Fruit fly (Drosophila melanogaster) S2 (cell line): ENCODE data around the gene CG3546.

Experiments
- CG8478 ChIP-seq: fragments of >200 bp; optimal IDR thresholded peaks from 2 replicates; lab custom pipeline; 2018
- CTCF ChIP-seq, 2 experiments: fragments of >200 bp; optimal IDR thresholded peaks; 2 replicates each; lab custom pipeline; 2018

Gene CG3546

DNA sequence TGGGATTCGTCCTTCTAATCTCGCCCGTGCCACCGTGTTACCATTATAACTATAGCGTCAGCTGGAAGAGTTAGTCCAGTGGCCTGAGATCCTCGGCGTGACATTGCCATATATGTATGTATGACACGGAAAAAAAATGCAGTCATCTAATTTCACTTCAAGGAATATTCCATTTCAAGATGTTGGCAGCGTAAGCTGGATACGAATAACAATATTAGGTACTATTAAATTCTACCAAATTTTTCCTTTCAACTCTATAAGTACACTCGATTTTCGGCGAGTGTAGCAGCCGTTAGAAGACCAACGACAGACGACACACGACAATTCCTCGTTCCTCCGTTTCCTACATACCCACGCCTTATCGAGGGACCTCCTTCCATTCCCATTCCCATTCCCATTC, 7.1 kb downstream of the CG3546 start:
- TF ChIP-seq CG8478 (lab: Kevin White, UChicago) (no peak), CTCF (optimal IDR thresholded peaks at IDR 0.05; lab: Kevin White, UChicago) (no peak)

DNA sequence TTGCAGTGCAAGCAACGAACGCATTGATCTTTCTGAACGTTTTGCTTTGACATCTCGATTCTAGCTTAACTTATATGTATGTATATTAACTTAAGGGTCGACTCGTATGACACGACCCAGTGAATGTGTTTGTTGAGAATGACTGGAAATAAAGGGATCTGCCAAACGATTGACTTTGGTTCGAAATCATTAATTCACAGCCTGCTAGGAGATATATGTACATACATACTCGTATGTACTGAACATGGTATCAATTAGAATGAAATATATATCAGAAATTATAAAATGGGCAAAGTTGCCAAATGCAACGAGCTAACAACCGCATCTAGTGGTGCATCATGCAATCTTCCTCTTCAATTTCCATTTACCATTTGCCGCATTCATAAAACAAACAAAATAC, 14.0 kb downstream of the CG3546 start, which contains the start of gene CG12684:
Gene CG12684 (minus strand): TSS at position 101 of the 400 bp plus-strand sequence.
- TF ChIP-seq CG8478 (lab: Kevin White, UChicago), result no peak
- TF ChIP-seq CTCF (optimal IDR thresholded peaks at IDR 0.05; lab: Kevin White, UChicago), result no peak

dm6 chrX:4573971-4574370, 16.1 kb downstream of the CG3546 start:
- no peak for TF ChIP-seq CTCF (optimal IDR thresholded peaks at IDR 0.05; lab: Kevin White, UChicago)
- no peak for TF ChIP-seq CG8478 (lab: Kevin White, UChicago)

DNA sequence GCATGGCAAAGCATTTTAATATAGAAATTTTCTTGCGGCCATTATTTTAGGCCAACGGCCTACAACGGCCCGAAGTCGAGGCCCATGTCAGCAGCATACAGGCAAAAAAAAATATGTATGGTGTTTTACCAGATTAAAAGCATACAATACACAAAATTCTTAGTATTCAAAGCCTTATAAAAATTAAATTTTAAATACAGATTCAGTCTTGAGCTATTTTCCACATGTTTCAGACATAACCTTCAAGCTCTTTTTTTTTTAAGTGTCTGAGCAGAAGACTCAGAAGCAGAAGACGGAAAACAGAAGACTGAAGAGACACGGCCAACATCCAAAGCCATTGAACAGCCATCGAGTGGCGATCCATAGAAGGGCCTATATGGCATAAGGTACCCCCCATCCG, 23.9 kb downstream of the CG3546 start:
- no peak for TF ChIP-seq CG8478 (lab: Kevin White, UChicago)
- TF ChIP-seq CTCF (optimal IDR thresholded peaks at IDR 0.05; lab: Kevin White, UChicago), result no peak

DNA sequence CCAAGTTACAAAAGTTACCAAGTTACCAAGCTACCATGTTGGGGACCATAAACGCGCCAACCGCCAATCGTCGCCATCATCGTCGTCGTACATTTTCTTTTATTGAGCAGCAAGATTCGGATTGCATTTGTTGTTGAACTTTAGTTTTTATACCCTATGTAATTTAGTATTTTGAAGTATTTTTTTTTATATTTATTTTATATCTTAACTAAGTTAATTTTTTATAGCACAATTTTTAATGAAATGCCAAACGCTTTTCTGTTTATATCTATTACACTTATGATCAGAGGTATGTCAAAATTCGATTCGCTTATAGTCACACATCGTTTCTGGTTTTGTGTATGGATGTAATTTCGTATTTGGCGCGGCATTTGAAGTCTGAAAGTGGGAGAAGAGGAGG, 24.6 kb downstream of the CG3546 start:
- no peak for TF ChIP-seq CG8478 (lab: Kevin White, UChicago)
- TF ChIP-seq CTCF (optimal IDR thresholded peaks at IDR 0.05; lab: Kevin White, UChicago), result no peak

dm6 chrX:4587584-4587983, 29.7 kb downstream of the CG3546 start:
- TF ChIP-seq CTCF (optimal IDR thresholded peaks at IDR 0.05; lab: Kevin White, UChicago) (no peak), CG8478 (lab: Kevin White, UChicago) (no peak)

DNA sequence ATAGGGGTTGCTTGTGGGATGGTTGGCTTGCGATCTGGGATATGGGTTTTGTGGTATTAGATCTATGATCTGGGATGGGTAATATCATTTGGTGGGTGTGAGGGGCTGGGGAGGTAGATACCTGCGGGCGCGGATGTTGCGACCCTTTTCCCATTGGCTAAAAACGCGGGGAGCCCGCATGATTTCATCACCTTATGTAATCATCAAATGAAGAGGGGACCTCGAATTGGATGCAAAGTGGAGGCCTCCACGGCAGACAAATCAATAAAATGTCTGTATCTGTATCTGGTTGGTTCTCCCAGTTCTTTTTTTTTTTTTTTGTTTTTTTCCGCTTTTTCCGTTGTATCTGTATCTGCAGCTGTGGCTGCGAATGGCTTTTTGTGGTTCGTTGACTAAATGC, 31.1 kb downstream of the CG3546 start:
- TF ChIP-seq CTCF (optimal IDR thresholded peaks at IDR 0.05; lab: Kevin White, UChicago), result no peak
- no peak for TF ChIP-seq CG8478 (lab: Kevin White, UChicago)

DNA sequence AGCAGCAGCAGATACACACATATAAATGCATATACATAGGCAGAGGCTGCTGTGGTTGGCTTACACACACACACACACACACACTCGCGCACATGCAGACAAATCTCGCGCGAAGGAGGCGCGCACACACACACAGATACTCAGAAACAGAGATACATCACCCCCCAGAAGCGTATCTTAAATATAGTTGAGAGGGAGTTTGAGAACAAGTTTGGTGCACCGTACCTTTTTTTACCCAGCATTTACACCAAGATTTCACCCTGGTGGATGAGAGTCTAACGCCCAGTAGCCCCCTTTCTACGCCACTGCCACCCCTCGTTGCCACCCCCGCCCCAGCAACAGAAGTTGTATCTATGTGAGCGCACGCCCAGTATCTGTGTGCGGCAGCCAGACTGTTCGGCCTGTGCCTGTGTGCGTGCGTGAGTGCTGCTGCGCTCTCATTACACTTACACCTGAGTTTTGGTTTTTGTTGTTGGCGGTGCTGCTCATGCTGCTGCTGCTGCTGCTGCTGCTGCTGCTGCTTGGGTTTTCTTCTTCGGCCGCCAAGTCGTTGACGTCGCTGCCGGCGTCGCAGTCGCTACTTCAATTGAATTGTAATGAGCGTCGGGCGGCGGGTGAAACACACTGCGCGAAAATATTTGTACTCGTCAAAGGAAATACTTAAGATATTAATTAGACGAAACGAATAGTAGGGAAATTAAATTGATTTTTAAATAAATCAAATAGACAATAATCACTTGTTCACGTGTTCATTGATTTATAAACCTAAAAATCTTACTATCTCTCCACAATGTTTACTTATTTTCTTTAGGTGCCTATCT, 32.3 kb downstream of the CG3546 start:
- TF ChIP-seq CTCF (optimal IDR thresholded peaks at IDR 0.05; lab: Kevin White, UChicago) (no peak), CG8478 (lab: Kevin White, UChicago) (no peak)

DNA sequence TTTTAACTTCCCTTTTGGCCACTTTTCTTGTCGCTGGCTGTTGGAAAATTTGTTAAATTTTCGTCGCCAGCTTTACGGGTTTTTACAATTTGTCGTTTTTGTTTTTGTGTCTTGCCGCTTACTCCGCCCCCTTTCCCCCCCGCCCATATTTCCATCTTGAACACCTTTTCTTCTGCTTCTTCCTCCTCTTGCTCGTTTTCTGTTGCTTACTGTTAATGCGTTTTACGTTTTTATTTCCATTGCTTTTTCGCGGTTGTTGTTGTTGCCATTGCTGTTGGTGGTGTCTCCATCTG, 32.8 kb downstream of the CG3546 start:
- TF ChIP-seq CTCF (optimal IDR thresholded peaks at IDR 0.05; lab: Kevin White, UChicago) (no peak), CG8478 (lab: Kevin White, UChicago) (no peak)

dm6 chrX:4592258-4592657, 34.4 kb downstream of the CG3546 start:
- no peak for TF ChIP-seq CG8478 (lab: Kevin White, UChicago)
- TF ChIP-seq CTCF (optimal IDR thresholded peaks at IDR 0.05; lab: Kevin White, UChicago), result no peak

DNA sequence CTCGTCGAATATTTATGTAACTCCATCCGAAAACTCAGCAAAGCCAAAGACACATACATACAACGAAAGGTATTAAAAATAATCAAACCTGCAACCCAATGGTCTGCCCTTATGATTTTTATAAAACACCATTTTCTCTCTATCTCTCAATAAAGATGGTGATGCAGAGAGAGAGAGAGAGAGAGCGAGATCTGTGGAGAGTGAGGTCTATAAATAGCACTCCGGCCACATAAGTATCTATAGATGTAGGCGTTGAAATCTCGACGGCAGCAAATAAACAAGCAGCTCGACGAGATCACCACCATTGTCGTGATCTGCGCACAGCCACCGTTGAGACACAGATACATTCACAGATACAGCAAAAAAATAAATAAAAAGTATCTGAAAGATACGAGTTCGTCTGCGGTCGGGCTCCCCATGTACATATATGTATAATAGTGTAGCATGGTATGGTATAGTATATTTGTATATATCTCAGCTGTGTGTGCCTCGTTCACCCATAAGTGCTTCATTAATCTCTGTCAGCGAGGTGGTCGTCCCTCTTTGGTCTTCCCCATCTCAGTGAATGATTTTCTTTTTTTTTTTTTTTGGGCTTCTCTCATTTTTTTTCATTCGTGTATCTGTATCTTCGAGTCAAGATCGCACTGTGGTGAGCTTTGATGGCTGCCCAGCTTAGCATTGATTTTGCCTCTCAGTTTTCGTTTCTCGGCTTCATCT, 38.8 kb downstream of the CG3546 start:
- TF ChIP-seq CG8478 (lab: Kevin White, UChicago) (no peak), CTCF (optimal IDR thresholded peaks at IDR 0.05; lab: Kevin White, UChicago) (no peak)

DNA sequence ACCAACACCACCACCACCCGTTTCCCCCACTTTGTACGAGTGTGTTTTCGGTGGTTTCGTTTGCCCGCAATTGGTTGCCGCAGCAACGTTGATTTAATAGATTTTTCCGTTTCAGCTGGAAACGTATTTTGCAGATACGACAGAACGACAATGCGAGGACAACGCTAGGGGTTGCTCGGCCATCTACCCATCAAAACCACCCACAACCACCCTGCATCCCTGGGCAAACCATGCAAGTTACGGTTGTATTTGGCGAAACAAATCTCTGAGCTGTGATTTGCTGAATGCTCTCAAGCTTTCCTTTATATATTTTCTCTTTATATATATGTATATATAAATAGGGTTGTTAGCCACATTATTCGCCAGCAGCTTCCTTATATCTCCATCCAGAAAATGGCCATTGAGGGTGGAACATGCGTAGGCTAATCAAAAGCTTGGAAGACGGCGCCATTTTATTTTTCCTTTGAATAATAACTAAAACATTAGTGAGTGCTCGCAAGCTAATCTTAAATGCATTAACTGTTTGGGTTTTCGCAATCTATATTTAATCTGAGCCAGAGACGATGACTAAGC, 42.1 kb downstream of the CG3546 start:
- TF ChIP-seq CG8478 (lab: Kevin White, UChicago) (no peak), CTCF (optimal IDR thresholded peaks at IDR 0.05; lab: Kevin White, UChicago) (no peak)

dm6 chrX:4604107-4604506, 46.2 kb downstream of the CG3546 start:
- TF ChIP-seq CG8478 (lab: Kevin White, UChicago), result no peak
- TF ChIP-seq CTCF (optimal IDR thresholded peaks at IDR 0.05; lab: Kevin White, UChicago), result no peak

dm6 chrX:4604553-4604952, 46.7 kb downstream of the CG3546 start:
- TF ChIP-seq CTCF (optimal IDR thresholded peaks at IDR 0.05; lab: Kevin White, UChicago), result no peak

- TF ChIP-seq CTCF (optimal IDR thresholded peaks at IDR 0.05; lab: Kevin White, UChicago) (no peak), CG8478 (lab: Kevin White, UChicago) (no peak)
Observed at dm6 chrX:4605313-4605712, 47.4 kb downstream of the CG3546 start.
